Fruit fly (Drosophila melanogaster): ENCODE measurements around the gene CG5866.

DNA sequence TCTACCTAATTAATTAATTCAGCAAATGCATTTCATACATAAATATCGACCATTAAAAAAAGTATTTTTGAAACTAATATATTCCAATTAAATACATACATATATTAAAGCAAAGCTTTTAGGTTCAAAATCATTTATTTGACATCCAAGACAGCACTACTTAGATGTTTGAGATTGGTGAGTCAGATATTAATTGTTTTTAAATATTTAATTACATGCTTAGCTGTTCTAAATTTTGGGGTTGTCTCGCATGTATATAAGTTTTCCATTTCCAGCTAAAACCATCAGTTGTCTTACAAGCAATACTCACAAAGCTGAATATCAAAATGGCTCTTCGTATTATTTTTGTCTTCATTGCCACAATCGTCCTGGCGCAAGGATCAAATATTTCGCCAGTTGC is 2.9 kb downstream of the CG5866 start, which contains the start of gene CG42834:
- no peak for TF ChIP-seq dl (GFP tag; optimal IDR thresholded peaks at IDR 0.05; ENCODE audit: insufficient read depth in 1 of 2, partially characterized antibody in 2 of 2)
- TF ChIP-seq Jra (GFP tag; optimal IDR thresholded peaks at IDR 0.05) = no peak
- TF ChIP-seq woc (GFP tag; optimal IDR thresholded peaks at IDR 0.05) = no peak
- no peak for TF ChIP-seq fru (GFP tag; optimal IDR thresholded peaks at IDR 0.05)
- no peak for TF ChIP-seq HLH106 (tag; optimal IDR thresholded peaks at IDR 0.05)
- no peak for TF ChIP-seq N (GFP tag; optimal IDR thresholded peaks at IDR 0.05)
- no peak for TF ChIP-seq psq (GFP tag; optimal IDR thresholded peaks at IDR 0.05)

Data from whole organism, wandering third instar larva.